Worm (Caenorhabditis elegans) whole organism, L1 larva: ENCODE data around the gene C34C6.3.

Experiments
- Y116A8C.19 ChIP-seq: sonication (generic microtip); optimal IDR thresholded peaks from 2 replicates; lab custom pipeline; 2016; ENCODE audit warnings: missing compliant biosample characterization, missing genetic modification characterization, borderline replicate concordance
- aha-1 ChIP-seq: fragments of 150-350 bp; optimal IDR thresholded peaks from 2 replicates; lab custom pipeline; 2014; ENCODE audit warnings: missing biosample characterization, missing genetic modification characterization
- alr-1 ChIP-seq: fragments of 200-800 bp; sonication (Bioruptor generic); optimal IDR thresholded peaks from 2 replicates; lab custom pipeline; 2018; ENCODE audit warnings: borderline replicate concordance, mild to moderate bottlenecking, missing genetic modification characterization, missing compliant biosample characterization
- blmp-1 ChIP-seq: fragments of 150-350 bp; optimal IDR thresholded peaks from 2 replicates; lab custom pipeline; 2014; ENCODE audit warnings: missing biosample characterization, missing genetic modification characterization
- ceh-63 ChIP-seq: fragments of 200-800 bp; sonication (Bioruptor generic); optimal IDR thresholded peaks from 2 replicates; lab custom pipeline; 2018; ENCODE audit warnings: mild to moderate bottlenecking, missing genetic modification characterization, missing compliant biosample characterization
- ceh-88 ChIP-seq: fragments of 200-800 bp; sonication (Bioruptor generic); IDR thresholded peaks from 2 replicates; pipeline ENCODE4 v1.3.6; 2022; ENCODE audit warnings: missing genetic modification characterization, missing compliant biosample characterization
- ceh-90 ChIP-seq: sonication (generic microtip); optimal IDR thresholded peaks from 2 replicates; lab custom pipeline; 2016; ENCODE audit warnings: missing genetic modification characterization, missing compliant biosample characterization
- ces-1 ChIP-seq: fragments of 150-350 bp; optimal IDR thresholded peaks from 2 replicates; lab custom pipeline; 2014; ENCODE audit warnings: missing biosample characterization, missing genetic modification reagents, missing genetic modification characterization
- efl-1 ChIP-seq, 4 experiments: fragments of 150-350 bp; optimal IDR thresholded peaks in 3 of 4; peaks in 1 of 4; 1 replicate in 1 of 4; 2 replicates in 3 of 4; lab custom pipeline; 2014; ENCODE audit warnings: missing biosample characterization in 2 of 4, missing genetic modification characterization in 2 of 4, missing genetic modification reagents in 2 of 4
- efl-3 ChIP-seq: fragments of 200-800 bp; sonication (Bioruptor generic); optimal IDR thresholded peaks from 2 replicates; lab custom pipeline; 2018; ENCODE audit warnings: mild to moderate bottlenecking, missing genetic modification characterization, missing compliant biosample characterization
- elt-3 ChIP-seq, 6 experiments: fragments of 150-350 bp in 1 of 6; sonication (generic microtip); optimal IDR thresholded peaks; 2 replicates each; lab custom pipeline; 2017 to 2018; ENCODE audit warnings: missing biosample characterization in 6 of 6, missing genetic modification characterization in 6 of 6, inconsistent platforms in 1 of 6
- fkh-10 ChIP-seq: sonication (generic microtip); optimal IDR thresholded peaks from 2 replicates; lab custom pipeline; 2017; ENCODE audit warnings: missing biosample characterization, missing genetic modification reagents, missing genetic modification characterization
- fkh-4 ChIP-seq: sonication (generic microtip); optimal IDR thresholded peaks from 2 replicates; lab custom pipeline; 2016; ENCODE audit warnings: missing compliant biosample characterization, missing genetic modification characterization, borderline replicate concordance
- fkh-8 ChIP-seq: sonication (generic microtip); optimal IDR thresholded peaks from 2 replicates; lab custom pipeline; 2016; ENCODE audit warnings: mild to moderate bottlenecking, missing genetic modification characterization, missing compliant biosample characterization
- fos-1 ChIP-seq: fragments of 150-350 bp; optimal IDR thresholded peaks from 2 replicates; lab custom pipeline; 2014; ENCODE audit warnings: missing biosample characterization, missing genetic modification characterization
- grh-1 ChIP-seq: fragments of 200-800 bp; sonication (Bioruptor generic); IDR thresholded peaks from 2 replicates; pipeline ENCODE4 v1.3.6; 2022; ENCODE audit warnings: missing genetic modification reagents, missing genetic modification characterization, missing compliant biosample characterization
- hlh-4 ChIP-seq: sonication (generic microtip); optimal IDR thresholded peaks from 2 replicates; lab custom pipeline; 2016; ENCODE audit warnings: mild to moderate bottlenecking, missing genetic modification characterization, missing compliant biosample characterization
- hpl-2 ChIP-seq: fragments of 150-350 bp; optimal IDR thresholded peaks from 2 replicates; lab custom pipeline; 2014; ENCODE audit warnings: missing biosample characterization, missing genetic modification reagents, missing genetic modification characterization
- lin-13 ChIP-seq: fragments of 150-350 bp; optimal IDR thresholded peaks from 2 replicates; lab custom pipeline; 2014; ENCODE audit warnings: missing biosample characterization, missing genetic modification reagents, missing genetic modification characterization
- lin-15B ChIP-seq: fragments of 150-350 bp; sonication (generic microtip); optimal IDR thresholded peaks from 3 replicates; lab custom pipeline; 2014; ENCODE audit warnings: missing biosample characterization, missing genetic modification characterization
- lin-39 ChIP-seq: fragments of 150-350 bp; optimal IDR thresholded peaks from 2 replicates; lab custom pipeline; 2014; ENCODE audit warnings: missing biosample characterization, missing genetic modification reagents, missing genetic modification characterization
- lir-3 ChIP-seq: sonication (generic microtip); optimal IDR thresholded peaks from 2 replicates; lab custom pipeline; 2016; ENCODE audit warnings: mild to moderate bottlenecking, missing genetic modification characterization, moderate library complexity, missing compliant biosample characterization; ENCODE audit not compliant: poor library complexity
- lsy-2 ChIP-seq, 2 experiments: fragments of 150-350 bp; optimal IDR thresholded peaks; 2 replicates each; lab custom pipeline; 2014; ENCODE audit warnings: missing biosample characterization in 2 of 2, missing genetic modification characterization in 2 of 2
- mab-9 ChIP-seq: fragments of 200-800 bp; sonication (Bioruptor generic); IDR thresholded peaks from 2 replicates; pipeline ENCODE4 v1.3.6; 2022; ENCODE audit warnings: missing genetic modification reagents, missing genetic modification characterization, missing compliant biosample characterization
- mdl-1 ChIP-seq, 2 experiments: fragments of 150-350 bp; optimal IDR thresholded peaks; 2 replicates each; lab custom pipeline; 2014 to 2017; ENCODE audit warnings: missing biosample characterization in 2 of 2, missing genetic modification characterization in 2 of 2, inconsistent platforms in 1 of 2
- mep-1 ChIP-seq: fragments of 150-350 bp; optimal IDR thresholded peaks from 2 replicates; lab custom pipeline; 2014; ENCODE audit warnings: missing biosample characterization, missing genetic modification characterization
- nhr-11 ChIP-seq: fragments of 150-350 bp; optimal IDR thresholded peaks from 2 replicates; lab custom pipeline; 2014; ENCODE audit warnings: missing biosample characterization, missing genetic modification characterization
- nhr-12 ChIP-seq: sonication (generic microtip); optimal IDR thresholded peaks from 2 replicates; lab custom pipeline; 2017; ENCODE audit warnings: missing biosample characterization, missing genetic modification characterization
- nhr-19 ChIP-seq: fragments of 200-800 bp; sonication (Bioruptor generic); conservative IDR thresholded peaks from 2 replicates; pipeline ENCODE4 v1.3.6; 2022; ENCODE audit warnings: missing genetic modification characterization, missing compliant biosample characterization
- nhr-20 ChIP-seq: sonication (generic microtip); optimal IDR thresholded peaks from 2 replicates; lab custom pipeline; 2016; ENCODE audit warnings: mild to moderate bottlenecking, missing genetic modification characterization, missing compliant biosample characterization
- nhr-71 ChIP-seq: sonication (generic microtip); optimal IDR thresholded peaks from 2 replicates; lab custom pipeline; 2016; ENCODE audit warnings: mild to moderate bottlenecking, missing genetic modification characterization, moderate library complexity, missing compliant biosample characterization
- nhr-76 ChIP-seq: sonication (generic microtip); optimal IDR thresholded peaks from 2 replicates; lab custom pipeline; 2017; ENCODE audit warnings: missing biosample characterization, missing genetic modification characterization
- nhr-77 ChIP-seq: fragments of 150-350 bp; optimal IDR thresholded peaks from 2 replicates; lab custom pipeline; 2014; ENCODE audit warnings: missing biosample characterization, missing genetic modification characterization
- nhr-85 ChIP-seq: sonication (generic microtip); peaks from one replicate; lab custom pipeline; 2016; ENCODE audit warnings: missing genetic modification characterization, inconsistent platforms, missing compliant biosample characterization
- nhr-90 ChIP-seq: sonication (generic microtip); optimal IDR thresholded peaks from 2 replicates; lab custom pipeline; 2016; ENCODE audit warnings: mild to moderate bottlenecking, missing genetic modification characterization, missing compliant biosample characterization; ENCODE audit not compliant: poor library complexity
- pag-3 ChIP-seq: sonication (generic microtip); optimal IDR thresholded peaks from 2 replicates; lab custom pipeline; 2017; ENCODE audit warnings: missing genetic modification characterization, mild to moderate bottlenecking, missing compliant biosample characterization, antibody characterized with exemption, borderline replicate concordance; ENCODE audit not compliant: insufficient read depth
- skn-1 ChIP-seq: fragments of 150-350 bp; optimal IDR thresholded peaks from 2 replicates; lab custom pipeline; 2014; ENCODE audit warnings: missing biosample characterization, missing genetic modification characterization
- snpc-4 ChIP-seq: fragments of 150-350 bp; optimal IDR thresholded peaks from 2 replicates; lab custom pipeline; 2014; ENCODE audit warnings: missing biosample characterization, missing genetic modification characterization
- snu-23 ChIP-seq: sonication (generic microtip); optimal IDR thresholded peaks from 2 replicates; lab custom pipeline; 2016; ENCODE audit warnings: missing genetic modification characterization, missing compliant biosample characterization
- swsn-7 ChIP-seq: sonication (generic microtip); optimal IDR thresholded peaks from 2 replicates; lab custom pipeline; 2016; ENCODE audit warnings: missing genetic modification characterization, missing compliant biosample characterization
- tbx-2 ChIP-seq: sonication (generic microtip); optimal IDR thresholded peaks from 2 replicates; lab custom pipeline; 2016; ENCODE audit warnings: missing genetic modification characterization, missing compliant biosample characterization
- tlp-1 ChIP-seq: fragments of 150-350 bp; optimal IDR thresholded peaks from 2 replicates; lab custom pipeline; 2014; ENCODE audit warnings: missing biosample characterization, missing genetic modification characterization
- unc-86 ChIP-seq: sonication (generic microtip); optimal IDR thresholded peaks from 2 replicates; lab custom pipeline; 2016; ENCODE audit warnings: missing genetic modification characterization, missing compliant biosample characterization
- xbp-1 ChIP-seq: sonication (generic microtip); optimal IDR thresholded peaks from 2 replicates; lab custom pipeline; 2016; ENCODE audit warnings: missing genetic modification characterization, missing compliant biosample characterization
- zag-1 ChIP-seq: fragments of 150-350 bp; optimal IDR thresholded peaks from 2 replicates; lab custom pipeline; 2014; ENCODE audit warnings: missing biosample characterization, missing genetic modification characterization
- zip-4 ChIP-seq: fragments of 200-800 bp; sonication (Bioruptor generic); optimal IDR thresholded peaks from 2 replicates; lab custom pipeline; 2018; ENCODE audit warnings: mild to moderate bottlenecking, missing genetic modification characterization, moderate library complexity, missing compliant biosample characterization
- ztf-11 ChIP-seq, 2 experiments: sonication (generic microtip); optimal IDR thresholded peaks; 2 replicates each; lab custom pipeline; 2016 to 2017; ENCODE audit warnings: missing genetic modification characterization in 2 of 2, missing biosample characterization in 1 of 2, missing compliant biosample characterization in 1 of 2

The C34C6.3 gene

ce11 chrII:8741277-8741676 lies 49.6 kb downstream of the C34C6.3 start (continued):
- TF ChIP-seq mep-1 (tag; lab: Kevin White, UChicago) (peak; percentile 18), fkh-4 (no peak), mab-9 (GFP tag; lab: Robert Waterston, UW) (no peak), ceh-90 (tag; lab: Kevin White, UChicago) (no peak), xbp-1 (peak; percentile 2), blmp-1 (tag; lab: Kevin White, UChicago) (no peak), nhr-90 (no peak), efl-1 (optimal IDR thresholded peaks at IDR 0.05; lab: Kevin White, UChicago) (peak in 1 of 2 experiments; percentile 11), efl-1 (GFP tag; optimal IDR thresholded peaks at IDR 0.05 in 1 of 2; lab: Kevin White, UChicago) (peak in 1 of 2 experiments; percentile 74), snpc-4 (tag; lab: Kevin White, UChicago) (no peak), skn-1 (tag; lab: Kevin White, UChicago) (no peak), ces-1 (GFP tag; lab: Kevin White, UChicago) (no peak), tlp-1 (tag; lab: Kevin White, UChicago) (no peak), ztf-11 (tag; optimal IDR thresholded peaks at IDR 0.05; lab: Kevin White, UChicago) (no peak), efl-3 (GFP tag; lab: Kevin White, UChicago) (no peak), lin-15B (tag; lab: Kevin White, UChicago) (no peak), fkh-10 (no peak), aha-1 (tag; lab: Kevin White, UChicago) (no peak), mdl-1 (tag; optimal IDR thresholded peaks at IDR 0.05; lab: Kevin White, UChicago) (peak in 1 of 2 experiments; percentile 86), tbx-2 (tag; lab: Kevin White, UChicago) (peak; percentile 14), nhr-20 (tag; lab: Kevin White, UChicago) (peak; percentile 81), fkh-8 (no peak), ceh-88 (GFP tag; lab: Robert Waterston, UW) (no peak), alr-1 (tag; lab: Kevin White, UChicago) (no peak), nhr-85 (tag; lab: Kevin White, UChicago) (peak; percentile 78), nhr-77 (tag; lab: Kevin White, UChicago) (no peak), nhr-71 (tag; lab: Kevin White, UChicago) (peak; percentile 79), hpl-2 (no peak), lir-3 (peak; percentile 48), zip-4 (GFP tag; lab: Kevin White, UChicago) (no peak), lin-39 (no peak), snu-23 (peak; percentile 73), ceh-63 (no peak), fos-1 (tag; lab: Kevin White, UChicago) (no peak), elt-3 (tag; optimal IDR thresholded peaks at IDR 0.05; lab: Kevin White, UChicago) (no peak), nhr-76 (tag; lab: Kevin White, UChicago) (no peak), grh-1 (GFP tag; lab: Robert Waterston, UW) (no peak), nhr-12 (tag; lab: Kevin White, UChicago) (no peak), pag-3 (tag; lab: Kevin White, UChicago) (no peak)

- TF ChIP-seq elt-3 (tag; optimal IDR thresholded peaks at IDR 0.05; lab: Kevin White, UChicago) (peak in 5 of 6 experiments; percentile 29 to 97 (median 64)), lsy-2 (tag; optimal IDR thresholded peaks at IDR 0.05; lab: Kevin White, UChicago) (peak; percentile 51 to 82), hlh-4 (tag; lab: Kevin White, UChicago) (no peak), mep-1 (tag; lab: Kevin White, UChicago) (peak; percentile 79), unc-86 (tag; lab: Kevin White, UChicago) (no peak), alr-1 (tag; lab: Kevin White, UChicago) (no peak), lir-3 (peak; percentile 62), Y116A8C.19 (tag; lab: Kevin White, UChicago) (no peak), hpl-2 (no peak), nhr-20 (tag; lab: Kevin White, UChicago) (peak; percentile 97), grh-1 (GFP tag; lab: Robert Waterston, UW) (peak; percentile 84), nhr-11 (tag; lab: Kevin White, UChicago) (peak; percentile 70), lin-13 (GFP tag; lab: Kevin White, UChicago) (peak; percentile 53), snu-23 (peak; percentile 87), zip-4 (GFP tag; lab: Kevin White, UChicago) (no peak), efl-3 (GFP tag; lab: Kevin White, UChicago) (no peak), xbp-1 (peak; percentile 58), zag-1 (tag; lab: Kevin White, UChicago) (no peak), nhr-90 (peak; percentile 94), nhr-19 (peak; percentile 87), tbx-2 (tag; lab: Kevin White, UChicago) (peak; percentile 79), ceh-63 (no peak), mab-9 (GFP tag; lab: Robert Waterston, UW) (0 out of 2 replicates have a peak, but pooled peaks have one; percentile 49), swsn-7 (tag; lab: Kevin White, UChicago) (peak; percentile 16), skn-1 (tag; lab: Kevin White, UChicago) (peak; percentile 53)
Observed at ce11 chrII:8742006-8742847, 50.5 kb downstream of the C34C6.3 start.
